Worm (Caenorhabditis elegans): ENCODE results near the gene T22F3.8.

The T22F3.8 gene

DNA sequence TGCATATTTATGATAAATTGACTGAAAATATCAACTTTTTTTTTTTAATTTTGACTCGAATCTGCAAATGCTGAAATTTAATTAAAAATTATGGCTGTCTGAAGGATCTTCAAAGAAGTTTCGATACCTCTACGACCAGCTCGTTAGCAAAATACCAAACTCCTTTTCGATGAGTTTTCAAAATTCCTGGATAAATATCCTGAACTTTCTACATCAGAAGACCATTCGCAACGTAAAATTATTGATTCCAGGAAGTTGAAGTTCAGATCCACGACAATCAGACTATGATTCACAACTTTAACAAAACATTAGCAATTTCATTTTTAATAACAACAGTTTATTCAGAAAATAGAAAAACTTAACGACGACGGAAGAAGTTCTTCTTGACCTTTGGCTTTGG, 20.2 kb downstream of the T22F3.8 start (continued):
- TF ChIP-seq nhr-27 (tag; optimal IDR thresholded peaks at IDR 0.05) (no peak), cebp-2 (GFP tag; IDR thresholded peaks at IDR 0.05) (0 out of 2 replicates have a peak, but pooled peaks have one; percentile 52), egrh-3 (GFP tag; IDR thresholded peaks at IDR 0.05) (no peak), hmg-20 (GFP tag; IDR thresholded peaks at IDR 0.05) (0 out of 2 replicates have a peak, but pooled peaks have one; percentile 11), rcor-1 (GFP tag; IDR thresholded peaks at IDR 0.05) (peak; percentile 68), hsf-1 (GFP tag; IDR thresholded peaks at IDR 0.05) (peak; percentile 73), ztf-18 (tag; optimal IDR thresholded peaks at IDR 0.05) (peak; percentile 5), lin-35 (GFP tag; optimal IDR thresholded peaks at IDR 0.05) (peak in 2 of 3 experiments; percentile 4 to 63), K11D2.4 (GFP tag; IDR thresholded peaks at IDR 0.05) (no peak), B0035.1 (tag; optimal IDR thresholded peaks at IDR 0.05) (peak; percentile 14), F57C9.4 (tag; optimal IDR thresholded peaks at IDR 0.05) (no peak)

DNA sequence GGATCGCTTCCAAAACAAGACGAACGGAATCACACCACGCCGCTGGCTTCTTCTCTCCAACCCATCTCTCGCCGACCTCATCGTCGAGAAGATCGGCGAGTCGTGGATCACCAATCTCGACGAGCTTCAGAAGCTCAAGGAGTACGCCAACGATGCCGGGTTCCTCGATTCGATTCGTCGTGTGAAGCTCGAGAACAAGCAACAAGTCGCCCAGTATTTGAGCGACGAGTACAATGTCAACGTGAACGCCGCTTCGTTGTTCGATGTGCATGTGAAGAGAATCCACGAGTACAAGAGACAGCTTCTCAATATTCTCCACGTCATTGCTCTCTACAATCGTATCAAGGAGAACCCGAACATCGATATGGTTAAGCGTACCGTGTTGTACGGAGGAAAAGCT, 21.6 kb downstream of the T22F3.8 start:
- TF ChIP-seq snpc-1.1 (tag; optimal IDR thresholded peaks at IDR 0.05; ENCODE audit: insufficient read depth) (no peak), ama-1 (optimal IDR thresholded peaks at IDR 0.05) (no peak), ama-1 (GFP tag; optimal IDR thresholded peaks at IDR 0.05) (no peak), ceh-27 (GFP tag; optimal IDR thresholded peaks at IDR 0.05) (no peak), ets-4 (GFP tag; optimal IDR thresholded peaks at IDR 0.05) (no peak), ceh-79 (tag; optimal IDR thresholded peaks at IDR 0.05) (no peak), pbrm-1 (GFP tag; IDR thresholded peaks at IDR 0.05) (no peak), fkh-3 (tag; optimal IDR thresholded peaks at IDR 0.05) (no peak), snpc-1.3 (tag; optimal IDR thresholded peaks at IDR 0.05; ENCODE audit: insufficient read depth) (no peak), madf-3 (GFP tag; IDR thresholded peaks at IDR 0.05) (no peak), nhr-80 (tag; optimal IDR thresholded peaks at IDR 0.05) (no peak), cebp-1 (GFP tag; IDR thresholded peaks at IDR 0.05) (no peak), cebp-1 (tag; optimal IDR thresholded peaks at IDR 0.05) (no peak), C06A6.2 (GFP tag; conservative IDR thresholded peaks at IDR 0.05) (no peak), nfyb-1 (GFP tag; IDR thresholded peaks at IDR 0.05) (no peak), somi-1 (GFP tag; optimal IDR thresholded peaks at IDR 0.05) (no peak)

DNA sequence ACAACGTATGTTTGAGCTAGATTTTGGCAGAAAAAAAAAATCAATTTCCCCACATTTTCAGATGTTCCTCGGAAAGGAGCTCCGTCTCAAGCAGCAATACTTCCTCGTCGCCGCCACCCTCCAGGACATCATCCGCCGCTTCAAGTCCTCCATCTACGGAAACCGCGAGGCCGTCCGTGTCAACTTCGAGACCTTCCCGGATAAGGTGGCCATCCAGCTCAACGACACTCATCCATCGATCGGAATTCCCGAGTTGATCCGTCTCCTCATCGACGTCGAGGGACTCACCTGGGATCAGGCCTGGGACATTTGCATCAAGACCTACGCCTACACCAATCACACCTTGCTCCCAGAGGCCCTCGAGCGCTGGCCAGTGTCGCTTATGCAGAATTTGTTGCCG, 22.6 kb downstream of the T22F3.8 start:
- TF ChIP-seq him-1 (tag; optimal IDR thresholded peaks at IDR 0.05) (no peak), zfh-2 (GFP tag; conservative IDR thresholded peaks at IDR 0.05) (peak; percentile 59; the same call in 1 of the 2 replicates)

DNA sequence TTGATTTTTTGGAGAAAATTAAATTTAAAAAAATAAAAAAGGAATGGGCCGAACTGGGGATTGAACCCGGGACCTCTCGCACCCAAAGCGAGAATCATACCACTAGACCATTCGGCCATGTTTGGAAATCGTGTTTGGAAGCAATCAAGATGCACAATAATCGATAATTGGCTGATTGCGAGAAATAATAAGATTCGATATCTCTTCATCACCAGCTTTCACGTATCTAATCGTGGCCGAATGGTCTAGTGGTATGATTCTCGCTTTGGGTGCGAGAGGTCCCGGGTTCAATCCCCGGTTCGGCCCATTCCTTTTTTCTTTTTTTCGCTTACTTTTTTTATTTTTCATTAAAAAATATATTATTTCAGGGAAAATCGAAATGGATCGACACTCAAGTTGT, 23.1 kb downstream of the T22F3.8 start:
- TF ChIP-seq ceh-79 (tag; optimal IDR thresholded peaks at IDR 0.05) = no peak
- peak; percentile 41; the same call in 1 of the 2 replicates for TF ChIP-seq hmg-1.2 (GFP tag; IDR thresholded peaks at IDR 0.05)
- peak; percentile 28; the same call in 1 of the 2 replicates for TF ChIP-seq Y53F4B.3 (GFP tag; IDR thresholded peaks at IDR 0.05)
- no peak for TF ChIP-seq hmg-20 (GFP tag; IDR thresholded peaks at IDR 0.05)
- TF ChIP-seq let-526 (GFP tag; IDR thresholded peaks at IDR 0.05) = no peak
- TF ChIP-seq Y53G8AR.9 (GFP tag; conservative IDR thresholded peaks at IDR 0.05) = 0 out of 2 replicates have a peak, but pooled peaks have one; percentile 33
- no peak for TF ChIP-seq ets-4 (GFP tag; optimal IDR thresholded peaks at IDR 0.05)
- no peak for TF ChIP-seq sea-2 (GFP tag; IDR thresholded peaks at IDR 0.05)
- peak; percentile 7; the same call in 1 of the 2 replicates for TF ChIP-seq pbrm-1 (GFP tag; IDR thresholded peaks at IDR 0.05)
- TF ChIP-seq lin-54 (GFP tag; optimal IDR thresholded peaks at IDR 0.05) = peak; percentile 36
- TF ChIP-seq F39B2.1 (GFP tag; IDR thresholded peaks at IDR 0.05) = no peak
- TF ChIP-seq dpff-1 (tag; optimal IDR thresholded peaks at IDR 0.05) = no peak
- TF ChIP-seq snpc-3.4 (tag; optimal IDR thresholded peaks at IDR 0.05) = peak; percentile 62
- TF ChIP-seq rcor-1 (GFP tag; IDR thresholded peaks at IDR 0.05) = peak; percentile 45
- TF ChIP-seq nfya-2 (GFP tag; IDR thresholded peaks at IDR 0.05) = 0 out of 2 replicates have a peak, but pooled peaks have one; percentile 25
- TF ChIP-seq him-1 (tag; optimal IDR thresholded peaks at IDR 0.05) = no peak
- TF ChIP-seq ztf-22 (GFP tag; optimal IDR thresholded peaks at IDR 0.05) = no peak
- TF ChIP-seq lin-26 (GFP tag; IDR thresholded peaks at IDR 0.05) = peak; percentile 79
- 0 out of 2 replicates have a peak, but pooled peaks have one; percentile 21 for TF ChIP-seq aptf-3 (GFP tag; IDR thresholded peaks at IDR 0.05)
- no peak for TF ChIP-seq madf-8 (GFP tag; conservative IDR thresholded peaks at IDR 0.05)
- TF ChIP-seq snpc-4 (GFP tag; optimal IDR thresholded peaks at IDR 0.05) = peak; percentile 0
- peak in 2 of 4 experiments; percentile 4 to 14 for TF ChIP-seq snpc-4 (tag; optimal IDR thresholded peaks at IDR 0.05)

Data from whole organism, young adult.